Worm (Caenorhabditis elegans): ENCODE data around the gene C05B5.11.

DNA sequence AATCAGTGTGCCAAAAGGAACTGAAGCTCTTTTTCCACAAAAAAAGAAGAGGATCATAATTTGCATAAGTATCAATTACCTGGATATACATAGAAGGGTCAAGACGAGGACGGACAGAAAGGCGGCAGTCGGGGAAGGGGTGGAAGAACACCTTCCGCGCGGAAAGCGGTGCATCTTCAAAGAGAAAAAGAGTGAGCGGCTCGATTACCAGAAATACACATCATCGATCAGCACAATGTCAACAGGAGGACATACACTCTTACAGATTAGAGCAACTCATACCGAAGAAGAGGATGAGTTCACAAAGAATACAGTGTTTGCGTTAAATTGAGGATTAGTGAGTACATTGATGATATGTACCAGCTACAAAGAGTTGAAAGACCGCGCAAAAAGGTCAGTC is 34.9 kb upstream of the C05B5.11 start:
- no peak for TF ChIP-seq W03F9.2 (tag; optimal IDR thresholded peaks at IDR 0.05)
- no peak for TF ChIP-seq him-1 (tag; optimal IDR thresholded peaks at IDR 0.05)
- no peak for TF ChIP-seq dao-5 (tag; optimal IDR thresholded peaks at IDR 0.05)
